Fruit fly (Drosophila melanogaster) S2 (cell line): ENCODE results near the gene CG32572.

Source experiments
- CG8478 ChIP-seq: fragments of >200 bp; optimal IDR thresholded peaks from 2 replicates; lab custom pipeline; 2018
- CTCF ChIP-seq, 2 experiments: fragments of >200 bp; optimal IDR thresholded peaks; 2 replicates each; lab custom pipeline; 2018

DNA sequence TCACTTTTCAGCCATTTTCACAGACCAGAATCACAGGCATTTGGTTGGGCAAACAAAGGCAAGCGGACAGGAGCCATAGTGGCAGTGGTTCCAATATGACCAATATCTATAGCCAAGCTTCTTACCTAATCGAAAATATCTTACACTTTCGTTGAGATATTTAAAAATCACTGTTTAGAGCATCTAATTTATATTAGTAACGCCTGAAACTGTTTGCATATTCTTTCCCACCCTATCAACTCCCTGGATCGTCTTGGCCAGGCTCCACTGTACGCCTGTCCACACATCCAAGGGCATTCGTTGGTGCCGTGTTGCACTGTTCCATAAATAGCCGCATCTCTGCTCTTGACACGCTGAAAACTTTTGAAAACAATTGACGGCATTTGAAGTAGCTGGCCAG, 30.5 kb upstream of the CG32572 start:
- TF ChIP-seq CTCF (optimal IDR thresholded peaks at IDR 0.05; lab: Kevin White, UChicago) (no peak), CG8478 (lab: Kevin White, UChicago) (no peak)
